Worm (Caenorhabditis elegans) whole organism, young adult: Measurements from ENCODE around the gene rips-1.

Source experiments
- B0035.1 ChIP-seq: sonication (generic microtip); optimal IDR thresholded peaks from 2 replicates; lab custom pipeline; 2016; ENCODE audit warnings: missing genetic modification characterization, mild to moderate bottlenecking, missing compliant biosample characterization, missing genotype, missing genetic modification reagents
- B0261.1 ChIP-seq: sonication (generic microtip); optimal IDR thresholded peaks from 2 replicates; lab custom pipeline; 2016; ENCODE audit warnings: mild to moderate bottlenecking, missing genetic modification characterization, moderate library complexity, missing compliant biosample characterization
- B0336.3 ChIP-seq: fragments of 200-800 bp; sonication (Bioruptor generic); IDR thresholded peaks from 2 replicates; pipeline ENCODE4 v1.3.6; 2022; ENCODE audit warnings: missing genetic modification characterization, missing compliant biosample characterization
- C06A6.2 ChIP-seq: fragments of 200-800 bp; sonication (Bioruptor generic); conservative IDR thresholded peaks from 2 replicates; pipeline ENCODE4 v1.3.6; 2022; ENCODE audit warnings: missing genetic modification characterization, missing compliant biosample characterization
- F22D6.2 ChIP-seq: sonication (generic microtip); optimal IDR thresholded peaks from 2 replicates; lab custom pipeline; 2016; ENCODE audit warnings: mild to moderate bottlenecking, missing genetic modification characterization, missing compliant biosample characterization
- F23B12.7 ChIP-seq: sonication (generic microtip); optimal IDR thresholded peaks from 2 replicates; lab custom pipeline; 2017; ENCODE audit warnings: missing genetic modification characterization, mild to moderate bottlenecking, missing compliant biosample characterization, antibody characterized with exemption, moderate library complexity; ENCODE audit not compliant: insufficient read depth
- F37B4.10 ChIP-seq: fragments of 200-800 bp; sonication (Bioruptor generic); IDR thresholded peaks from 2 replicates; pipeline ENCODE4 v1.3.6; 2022; ENCODE audit warnings: missing genetic modification characterization, missing compliant biosample characterization
- F39B2.1 ChIP-seq: fragments of 200-800 bp; sonication (Bioruptor generic); IDR thresholded peaks from 2 replicates; pipeline ENCODE4 v1.3.6; 2022; ENCODE audit warnings: missing genetic modification reagents, missing genetic modification characterization, missing compliant biosample characterization
- F49E8.2 ChIP-seq: sonication (generic microtip); optimal IDR thresholded peaks from 3 replicates; lab custom pipeline; 2017; ENCODE audit warnings: missing genetic modification characterization, mild to moderate bottlenecking, missing compliant biosample characterization, antibody characterized with exemption, moderate library complexity; ENCODE audit not compliant: insufficient read depth
- K12H6.12 ChIP-seq: fragments of 200-800 bp; sonication (Bioruptor generic); optimal IDR thresholded peaks from 2 replicates; lab custom pipeline; 2018; ENCODE audit warnings: mild to moderate bottlenecking, missing genetic modification characterization, missing compliant biosample characterization
- T26A5.8 ChIP-seq: sonication (generic microtip); optimal IDR thresholded peaks from 2 replicates; lab custom pipeline; 2016; ENCODE audit warnings: missing genetic modification characterization, missing compliant biosample characterization
- Y53F4B.3 ChIP-seq: fragments of 200-800 bp; sonication (Bioruptor generic); IDR thresholded peaks from 2 replicates; pipeline ENCODE4 v1.3.6; 2022; ENCODE audit warnings: missing genetic modification reagents, missing genetic modification characterization, missing compliant biosample characterization
- aptf-2 ChIP-seq: fragments of 200-800 bp; sonication (Bioruptor generic); conservative IDR thresholded peaks from 2 replicates; pipeline ENCODE4 v1.3.6; 2022; ENCODE audit warnings: missing genetic modification reagents, missing genetic modification characterization, missing compliant biosample characterization
- aptf-3 ChIP-seq: fragments of 200-800 bp; sonication (Bioruptor generic); IDR thresholded peaks from 2 replicates; pipeline ENCODE4 v1.3.6; 2022; ENCODE audit warnings: missing genetic modification characterization, missing compliant biosample characterization
- athp-1 ChIP-seq: sonication (generic microtip); optimal IDR thresholded peaks from 2 replicates; lab custom pipeline; 2017; ENCODE audit warnings: mild to moderate bottlenecking, missing genetic modification characterization, missing compliant biosample characterization
- attf-3 ChIP-seq: fragments of 200-800 bp; sonication (Bioruptor generic); conservative IDR thresholded peaks from 2 replicates; pipeline ENCODE4 v1.3.6; 2022; ENCODE audit warnings: missing genetic modification reagents, missing genetic modification characterization, missing compliant biosample characterization
- ccch-3 ChIP-seq: fragments of 200-800 bp; sonication (Bioruptor generic); optimal IDR thresholded peaks from 2 replicates; lab custom pipeline; 2018; ENCODE audit warnings: mild to moderate bottlenecking, missing genetic modification characterization, missing compliant biosample characterization
- cebp-1 ChIP-seq, 2 experiments: fragments of 200-800 bp in 1 of 2; sonication (Bioruptor generic) in 1 of 2; sonication (generic microtip) in 1 of 2; IDR thresholded peaks in 1 of 2; optimal IDR thresholded peaks in 1 of 2; 2 replicates each; pipeline versions ENCODE4 v1.3.6 to Lab custom; 2017 to 2022; ENCODE audit warnings: missing compliant biosample characterization in 2 of 2, missing genetic modification characterization in 2 of 2, mild to moderate bottlenecking in 1 of 2, missing genetic modification reagents in 1 of 2, moderate library complexity in 1 of 2
- ceh-40 ChIP-seq: fragments of 200-800 bp; sonication (Bioruptor generic); IDR thresholded peaks from 2 replicates; pipeline ENCODE4 v1.3.6; 2022; ENCODE audit warnings: missing genetic modification characterization, missing compliant biosample characterization
- egrh-3 ChIP-seq: fragments of 200-800 bp; sonication (Bioruptor generic); IDR thresholded peaks from 2 replicates; pipeline ENCODE4 v1.3.6; 2022; ENCODE audit warnings: missing genetic modification reagents, missing genetic modification characterization, missing compliant biosample characterization
- him-1 ChIP-seq: sonication (generic microtip); optimal IDR thresholded peaks from 2 replicates; lab custom pipeline; 2016; ENCODE audit warnings: missing genotype, missing genetic modification reagents, missing genetic modification characterization, missing compliant biosample characterization
- hlh-12 ChIP-seq: sonication (generic microtip); optimal IDR thresholded peaks from 2 replicates; lab custom pipeline; 2016; ENCODE audit warnings: missing genetic modification characterization, missing compliant biosample characterization
- hsf-1 ChIP-seq: fragments of 200-800 bp; sonication (Bioruptor generic); IDR thresholded peaks from 2 replicates; pipeline ENCODE4 v1.3.6; 2022; ENCODE audit warnings: missing genetic modification reagents, missing genetic modification characterization, missing compliant biosample characterization
- let-607 ChIP-seq, 2 experiments: fragments of 200-800 bp in 1 of 2; sonication (Bioruptor generic) in 1 of 2; sonication (generic microtip) in 1 of 2; optimal IDR thresholded peaks; 2 replicates each; lab custom pipeline; 2016 to 2018; ENCODE audit warnings: mild to moderate bottlenecking in 2 of 2, missing compliant biosample characterization in 2 of 2, missing genetic modification characterization in 2 of 2, moderate library complexity in 2 of 2, missing genotype in 1 of 2
- lir-1 ChIP-seq: fragments of 200-800 bp; sonication (Bioruptor generic); conservative IDR thresholded peaks from 2 replicates; pipeline ENCODE4 v1.3.6; 2022; ENCODE audit warnings: missing genetic modification reagents, missing genetic modification characterization, missing compliant biosample characterization
- madf-10 ChIP-seq: sonication (generic microtip); optimal IDR thresholded peaks from 2 replicates; lab custom pipeline; 2016; ENCODE audit warnings: mild to moderate bottlenecking, missing genetic modification characterization, missing compliant biosample characterization
- mel-28 ChIP-seq: sonication (generic microtip); optimal IDR thresholded peaks from 2 replicates; lab custom pipeline; 2016; ENCODE audit warnings: borderline replicate concordance, mild to moderate bottlenecking, missing genetic modification characterization, missing compliant biosample characterization
- mes-4 ChIP-seq: sonication (generic microtip); optimal IDR thresholded peaks from 2 replicates; lab custom pipeline; 2016; ENCODE audit warnings: missing genotype, missing genetic modification characterization, missing compliant biosample characterization
- nfyb-1 ChIP-seq: fragments of 200-800 bp; sonication (Bioruptor generic); IDR thresholded peaks from 2 replicates; pipeline ENCODE4 v1.3.6; 2022; ENCODE audit warnings: missing genetic modification reagents, missing genetic modification characterization, missing compliant biosample characterization
- repo-1 ChIP-seq: sonication (generic microtip); optimal IDR thresholded peaks from 2 replicates; lab custom pipeline; 2017; ENCODE audit warnings: mild to moderate bottlenecking, missing genetic modification characterization, missing compliant biosample characterization
- rpc-1 ChIP-seq, 2 experiments: fragments of 150-350 bp in 1 of 2; sonication (generic microtip) in 1 of 2; optimal IDR thresholded peaks; 2 replicates each; lab custom pipeline; 2014 to 2018; ENCODE audit warnings: missing biosample characterization in 1 of 2, missing genetic modification characterization in 1 of 2, missing genetic modification reagents in 1 of 2, missing genotype in 1 of 2
- sdz-38 ChIP-seq: sonication (generic microtip); optimal IDR thresholded peaks from 2 replicates; lab custom pipeline; 2016; ENCODE audit warnings: missing genotype, missing genetic modification characterization, missing compliant biosample characterization
- sptf-2 ChIP-seq: fragments of 200-800 bp; sonication (Bioruptor generic); optimal IDR thresholded peaks from 2 replicates; lab custom pipeline; 2018; ENCODE audit warnings: mild to moderate bottlenecking, missing genetic modification characterization, missing compliant biosample characterization
- tlf-1 ChIP-seq: fragments of 200-800 bp; sonication (Bioruptor generic); optimal IDR thresholded peaks from 2 replicates; lab custom pipeline; 2018; ENCODE audit warnings: mild to moderate bottlenecking, missing genetic modification characterization, missing compliant biosample characterization
- xnd-1 ChIP-seq: sonication (generic microtip); optimal IDR thresholded peaks from 2 replicates; lab custom pipeline; 2016; ENCODE audit warnings: missing genotype, missing genetic modification reagents, missing genetic modification characterization, missing compliant biosample characterization
- ztf-28 ChIP-seq: fragments of 200-800 bp; sonication (Bioruptor generic); IDR thresholded peaks from 2 replicates; pipeline ENCODE4 v1.3.6; 2022; ENCODE audit warnings: missing genetic modification reagents, missing genetic modification characterization, missing compliant biosample characterization
- ztf-6 ChIP-seq: fragments of 200-800 bp; sonication (Bioruptor generic); IDR thresholded peaks from 2 replicates; pipeline ENCODE4 v1.3.6; 2022; ENCODE audit warnings: missing genetic modification reagents, missing genetic modification characterization, missing compliant biosample characterization

The rips-1 gene

ce11 chrV:3771437-3772256, at the start of gene rips-1, which contains the start of gene R08E5.1:
TSS of gene rips-1 (plus strand) at chrV:3772021.
TSS of gene R08E5.1 (minus strand) at chrV:3771518.
- TF ChIP-seq B0261.1, result no peak
- TF ChIP-seq repo-1 (tag; lab: Kevin White, UChicago), result no peak
- no peak for TF ChIP-seq ztf-28 (GFP tag; lab: Robert Waterston, UW)
- TF ChIP-seq mes-4 (tag; lab: Kevin White, UChicago), result no peak
- TF ChIP-seq nfyb-1 (GFP tag; lab: Robert Waterston, UW), result no peak
- no peak for TF ChIP-seq ztf-6 (GFP tag; lab: Robert Waterston, UW)
- TF ChIP-seq sptf-2 (GFP tag; lab: Kevin White, UChicago), result no peak
- TF ChIP-seq F39B2.1, result no peak
- TF ChIP-seq T26A5.8 (tag; lab: Kevin White, UChicago), result no peak
- no peak for TF ChIP-seq cebp-1 (GFP tag; IDR thresholded peaks at IDR 0.05; lab: Robert Waterston, UW)
- no peak for TF ChIP-seq cebp-1 (tag; optimal IDR thresholded peaks at IDR 0.05; lab: Kevin White, UChicago)
- no peak for TF ChIP-seq C06A6.2
- no peak for TF ChIP-seq F49E8.2 (tag; lab: Kevin White, UChicago)
- no peak for TF ChIP-seq F37B4.10
- TF ChIP-seq F23B12.7 (tag; lab: Kevin White, UChicago), result no peak
- TF ChIP-seq egrh-3, result no peak
- no peak for TF ChIP-seq hsf-1
- TF ChIP-seq F22D6.2 (tag; lab: Kevin White, UChicago), result no peak
- no peak for TF ChIP-seq attf-3

ce11 chrV:3724772-3725171, 47.0 kb upstream of the rips-1 start, which contains the start of gene str-30:
TSS of gene str-30 (plus strand) at chrV:3725072.
- TF ChIP-seq let-607 (tag; optimal IDR thresholded peaks at IDR 0.05; lab: Kevin White, UChicago) (no peak), ccch-3 (no peak), B0336.3 (GFP tag; lab: Robert Waterston, UW) (no peak), attf-3 (no peak), xnd-1 (no peak), cebp-1 (GFP tag; IDR thresholded peaks at IDR 0.05; lab: Robert Waterston, UW) (no peak), cebp-1 (tag; optimal IDR thresholded peaks at IDR 0.05; lab: Kevin White, UChicago) (no peak), K12H6.12 (no peak), lir-1 (GFP tag; lab: Robert Waterston, UW) (no peak), tlf-1 (GFP tag; lab: Kevin White, UChicago) (no peak), mes-4 (tag; lab: Kevin White, UChicago) (no peak), F49E8.2 (tag; lab: Kevin White, UChicago) (no peak), Y53F4B.3 (GFP tag; lab: Robert Waterston, UW) (no peak), aptf-3 (GFP tag; lab: Robert Waterston, UW) (no peak)
- TF ChIP-seq, all 124 proteins: peak for 0

- no peak for TF ChIP-seq mes-4 (tag; lab: Kevin White, UChicago)
- TF ChIP-seq madf-10 (tag; lab: Kevin White, UChicago), result no peak
- no peak for TF ChIP-seq B0035.1
- no peak for TF ChIP-seq athp-1 (tag; lab: Kevin White, UChicago)
- TF ChIP-seq aptf-2, result no peak
- TF ChIP-seq attf-3, result no peak
- TF ChIP-seq mel-28 (tag; lab: Kevin White, UChicago), result no peak
- no peak for TF ChIP-seq ceh-40
- TF ChIP-seq hlh-12 (tag; lab: Kevin White, UChicago), result no peak
- no peak for TF ChIP-seq ccch-3
- TF ChIP-seq him-1 (tag; lab: Kevin White, UChicago), result no peak
- no peak for TF ChIP-seq rpc-1 (optimal IDR thresholded peaks at IDR 0.05; lab: Kevin White, UChicago)
- TF ChIP-seq rpc-1 (tag; optimal IDR thresholded peaks at IDR 0.05; lab: Kevin White, UChicago), result no peak
- TF ChIP-seq sdz-38 (tag; lab: Kevin White, UChicago), result no peak
Measured at ce11 chrV:3738409-3738808, 33.4 kb upstream of the rips-1 start.
